Worm (Caenorhabditis elegans) whole organism, L4/young adult: ENCODE data around the gene Y75B8A.33.

ENCODE experiments used
- W03F9.2 ChIP-seq: fragments of 150-350 bp; optimal IDR thresholded peaks from 2 replicates; lab custom pipeline; 2014; ENCODE audit warnings: missing biosample characterization, missing genetic modification characterization
- dao-5 ChIP-seq: sonication (generic microtip); optimal IDR thresholded peaks from 2 replicates; lab custom pipeline; 2016; ENCODE audit warnings: missing genotype, missing genetic modification characterization, moderate library complexity, missing compliant biosample characterization
- him-1 ChIP-seq: sonication (generic microtip); optimal IDR thresholded peaks from 2 replicates; lab custom pipeline; 2016; ENCODE audit warnings: missing genotype, missing genetic modification reagents, missing genetic modification characterization, missing compliant biosample characterization

Y75B8A.33 gene

ce11 chrIII:12335400-12335994 lies 31.7 kb downstream of the Y75B8A.33 start:
- no peak for TF ChIP-seq him-1
- TF ChIP-seq W03F9.2 (tag; lab: Kevin White, UChicago) = peak; percentile 1

ce11 chrIII:12334268-12334667 lies 32.9 kb downstream of the Y75B8A.33 start:
- TF ChIP-seq dao-5 (tag; lab: Kevin White, UChicago) (no peak), W03F9.2 (tag; lab: Kevin White, UChicago) (no peak), him-1 (no peak)

- TF ChIP-seq W03F9.2 (tag; lab: Kevin White, UChicago) (no peak), him-1 (no peak), dao-5 (tag; lab: Kevin White, UChicago) (no peak)
Observed at ce11 chrIII:12333445-12333844, 33.7 kb downstream of the Y75B8A.33 start, which contains the start of gene zip-1. TSS of gene zip-1 (plus strand) at chrIII:12333745.

- TF ChIP-seq W03F9.2 (tag; lab: Kevin White, UChicago) (no peak), dao-5 (tag; lab: Kevin White, UChicago) (no peak), him-1 (no peak)
Observed at ce11 chrIII:12331300-12331699, 35.9 kb downstream of the Y75B8A.33 start.

- TF ChIP-seq W03F9.2 (tag; lab: Kevin White, UChicago) (no peak), dao-5 (tag; lab: Kevin White, UChicago) (no peak)
Observed at ce11 chrIII:12327528-12327997, 39.6 kb downstream of the Y75B8A.33 start, which contains the start of the genes zip-12 and Y75B8A.63. TSS of gene zip-12 (plus strand) at chrIII:12327914. TSS of gene Y75B8A.63 (plus strand) at chrIII:12327947.

ce11 chrIII:12325284-12325683 lies 41.9 kb downstream of the Y75B8A.33 start:
- TF ChIP-seq dao-5 (tag; lab: Kevin White, UChicago) (no peak), W03F9.2 (tag; lab: Kevin White, UChicago) (no peak), him-1 (no peak)

- TF ChIP-seq W03F9.2 (tag; lab: Kevin White, UChicago) (no peak), him-1 (no peak), dao-5 (tag; lab: Kevin White, UChicago) (no peak)
Observed at ce11 chrIII:12318794-12319193, 48.4 kb downstream of the Y75B8A.33 start, which contains the start of gene Y75B8A.28. TSS of gene Y75B8A.28 (plus strand) at chrIII:12319089.

- no peak for TF ChIP-seq dao-5 (tag; lab: Kevin White, UChicago)
- TF ChIP-seq him-1 = no peak
- no peak for TF ChIP-seq W03F9.2 (tag; lab: Kevin White, UChicago)
Observed at ce11 chrIII:12317492-12317891, 49.7 kb downstream of the Y75B8A.33 start.

ce11 chrIII:12315179-12315578 lies 52.0 kb downstream of the Y75B8A.33 start, which contains the start of gene Y75B8A.37:
TSS of gene Y75B8A.37 (plus strand) at chrIII:12315479.
- TF ChIP-seq him-1 (no peak), dao-5 (tag; lab: Kevin White, UChicago) (no peak), W03F9.2 (tag; lab: Kevin White, UChicago) (no peak)

ce11 chrIII:12312886-12313285 lies 54.3 kb downstream of the Y75B8A.33 start, which contains the start of gene Y75B8A.39:
TSS of gene Y75B8A.39 (plus strand) at chrIII:12313186.
- TF ChIP-seq dao-5 (tag; lab: Kevin White, UChicago) (no peak), W03F9.2 (tag; lab: Kevin White, UChicago) (no peak), him-1 (no peak)
